Fruit fly (Drosophila melanogaster) whole organism, prepupa: ENCODE measurements around the gene CG9522.

ENCODE experiments used
- CG10631 ChIP-seq: fragments of 200-800 bp; sonication (Bioruptor generic); optimal IDR thresholded peaks from 2 replicates; lab custom pipeline; 2016; ENCODE audit warnings: missing biosample characterization, missing genetic modification characterization
- CG11294 ChIP-seq: fragments of 200-800 bp; sonication (Bioruptor generic); IDR thresholded peaks from 2 replicates; pipeline ENCODE4 v1.3.6; 2022; ENCODE audit warnings: missing biosample characterization, missing genetic modification characterization
- CG11762 ChIP-seq: fragments of 200-800 bp; sonication (Bioruptor generic); optimal IDR thresholded peaks from 3 replicates; lab custom pipeline; 2016; ENCODE audit warnings: missing biosample characterization, missing genetic modification characterization; ENCODE audit not compliant: insufficient read depth
- CG11902 ChIP-seq: fragments of 200-800 bp; sonication (Bioruptor generic); optimal IDR thresholded peaks from 3 replicates; lab custom pipeline; 2016; ENCODE audit warnings: missing biosample characterization, missing genetic modification characterization
- CG15336 ChIP-seq: fragments of 200-800 bp; sonication (Bioruptor generic); IDR thresholded peaks from 2 replicates; pipeline ENCODE4 v1.3.6; 2022; ENCODE audit warnings: missing biosample characterization, missing genetic modification characterization
- CG1621 ChIP-seq: fragments of 200-800 bp; sonication (Bioruptor generic); optimal IDR thresholded peaks from 3 replicates; lab custom pipeline; 2018; ENCODE audit warnings: missing biosample characterization, mild to moderate bottlenecking, missing genetic modification characterization
- CG16779 ChIP-seq: fragments of 200-800 bp; sonication (Bioruptor generic); optimal IDR thresholded peaks from 3 replicates; lab custom pipeline; 2017; ENCODE audit warnings: missing biosample characterization, mild to moderate bottlenecking, missing genetic modification characterization
- CG3032 ChIP-seq: fragments of 200-800 bp; optimal IDR thresholded peaks from 2 replicates; lab custom pipeline; 2019; ENCODE audit warnings: missing biosample characterization, mild to moderate bottlenecking, missing genetic modification characterization, moderate library complexity
- CG31627 ChIP-seq: fragments of 200-800 bp; sonication (Bioruptor generic); optimal IDR thresholded peaks from 3 replicates; lab custom pipeline; 2016; ENCODE audit warnings: missing biosample characterization, missing genetic modification characterization
- CG32006 ChIP-seq: fragments of 200-800 bp; sonication (Bioruptor generic); optimal IDR thresholded peaks from 3 replicates; lab custom pipeline; 2017; ENCODE audit warnings: missing biosample characterization, mild to moderate bottlenecking, missing genetic modification characterization
- CG34406 ChIP-seq: fragments of 200-800 bp; sonication (Bioruptor generic); optimal IDR thresholded peaks from 3 replicates; lab custom pipeline; 2016; ENCODE audit warnings: missing biosample characterization, missing genetic modification characterization
- CG3919 ChIP-seq: fragments of 200-800 bp; sonication (Bioruptor generic); optimal IDR thresholded peaks from 3 replicates; lab custom pipeline; 2016; ENCODE audit warnings: missing biosample characterization, missing genetic modification characterization
- CG6163 ChIP-seq: fragments of 200-800 bp; sonication (Bioruptor generic); IDR thresholded peaks from 3 replicates; pipeline ENCODE4 v1.3.6; 2022; ENCODE audit warnings: missing biosample characterization, missing genetic modification characterization
- CG6276 ChIP-seq: fragments of 200-800 bp; sonication (Bioruptor generic); optimal IDR thresholded peaks from 2 replicates; lab custom pipeline; 2017; ENCODE audit warnings: missing biosample characterization, mild to moderate bottlenecking, missing genetic modification characterization
- CG6792 ChIP-seq: fragments of 200-800 bp; sonication (Bioruptor generic); optimal IDR thresholded peaks from 3 replicates; lab custom pipeline; 2016; ENCODE audit warnings: missing biosample characterization, missing genetic modification characterization
- CG6808 ChIP-seq: fragments of 200-800 bp; sonication (Bioruptor generic); optimal IDR thresholded peaks from 3 replicates; lab custom pipeline; 2017; ENCODE audit warnings: missing biosample characterization, missing genetic modification characterization, mild to moderate bottlenecking, moderate library complexity, missing genetic modification reagents
- CG6854 ChIP-seq: fragments of 200-800 bp; sonication (Bioruptor generic); optimal IDR thresholded peaks from 2 replicates; lab custom pipeline; 2017; ENCODE audit warnings: missing biosample characterization, mild to moderate bottlenecking, missing genetic modification characterization
- CG7368 ChIP-seq: fragments of 200-800 bp; sonication (Bioruptor generic); optimal IDR thresholded peaks from 3 replicates; lab custom pipeline; 2016; ENCODE audit warnings: missing biosample characterization, missing genetic modification characterization
- CG8319 ChIP-seq: fragments of 200-800 bp; sonication (Bioruptor generic); optimal IDR thresholded peaks from 3 replicates; lab custom pipeline; 2016; ENCODE audit warnings: missing biosample characterization, missing genetic modification characterization
- CG8632 ChIP-seq: fragments of 200-800 bp; sonication (Bioruptor generic); optimal IDR thresholded peaks from 3 replicates; lab custom pipeline; 2016; ENCODE audit warnings: missing biosample characterization, missing genetic modification characterization
- CG9139 ChIP-seq: fragments of 200-800 bp; sonication (Bioruptor generic); optimal IDR thresholded peaks from 3 replicates; lab custom pipeline; 2017; ENCODE audit warnings: missing biosample characterization, mild to moderate bottlenecking, missing genetic modification characterization
- Eip75B ChIP-seq: fragments of 200-800 bp; sonication (Bioruptor generic); optimal IDR thresholded peaks from 3 replicates; lab custom pipeline; 2016; ENCODE audit warnings: missing biosample characterization, missing genetic modification characterization
- Eip78C ChIP-seq: fragments of 200-800 bp; sonication (Bioruptor generic); peaks from one replicate; lab custom pipeline; 2016; ENCODE audit warnings: missing biosample characterization, missing genetic modification characterization
- Eip93F ChIP-seq: fragments of 200-800 bp; sonication (Bioruptor generic); optimal IDR thresholded peaks from 2 replicates; lab custom pipeline; 2016; ENCODE audit warnings: missing biosample characterization, mild to moderate bottlenecking, missing genetic modification characterization
- Ets21C ChIP-seq: fragments of 200-800 bp; sonication (Bioruptor generic); optimal IDR thresholded peaks from 3 replicates; lab custom pipeline; 2016; ENCODE audit warnings: missing biosample characterization, missing genetic modification characterization
- Ets96B ChIP-seq: fragments of 200-800 bp; optimal IDR thresholded peaks from 2 replicates; lab custom pipeline; 2019; ENCODE audit warnings: missing biosample characterization, mild to moderate bottlenecking, missing genetic modification characterization, moderate library complexity
- Gug ChIP-seq: fragments of 200-800 bp; sonication (Bioruptor generic); IDR thresholded peaks from 2 replicates; pipeline ENCODE4 v1.3.6; 2022; ENCODE audit warnings: missing biosample characterization, missing genetic modification characterization
- Hr38 ChIP-seq: sonication (Bioruptor generic); optimal IDR thresholded peaks from 2 replicates; lab custom pipeline; 2016; ENCODE audit warnings: missing biosample characterization, missing genetic modification characterization
- Hr39 ChIP-seq: fragments of 200-800 bp; sonication (Bioruptor generic); optimal IDR thresholded peaks from 2 replicates; lab custom pipeline; 2016; ENCODE audit warnings: missing biosample characterization, missing genetic modification characterization
- Hr4 ChIP-seq: fragments of 200-800 bp; sonication (Bioruptor generic); optimal IDR thresholded peaks from 3 replicates; lab custom pipeline; 2016; ENCODE audit warnings: missing biosample characterization, missing genetic modification characterization
- Lpt ChIP-seq: fragments of 200-800 bp; sonication (Bioruptor generic); optimal IDR thresholded peaks from 3 replicates; lab custom pipeline; 2016; ENCODE audit warnings: missing biosample characterization, missing genetic modification characterization
- Met ChIP-seq: fragments of 200-800 bp; sonication (Bioruptor generic); optimal IDR thresholded peaks from 3 replicates; lab custom pipeline; 2016; ENCODE audit warnings: missing biosample characterization, missing genetic modification characterization
- OdsH ChIP-seq: fragments of 200-800 bp; sonication (Bioruptor generic); optimal IDR thresholded peaks from 3 replicates; lab custom pipeline; 2016; ENCODE audit warnings: missing biosample characterization, missing genetic modification characterization
- Sox102F ChIP-seq: fragments of 200-800 bp; sonication (Bioruptor generic); optimal IDR thresholded peaks from 2 replicates; lab custom pipeline; 2016; ENCODE audit warnings: missing biosample characterization, mild to moderate bottlenecking, missing genetic modification characterization
- Sox14 ChIP-seq: fragments of 200-800 bp; sonication (Bioruptor generic); optimal IDR thresholded peaks from 3 replicates; lab custom pipeline; 2016; ENCODE audit warnings: missing biosample characterization, missing genetic modification characterization
- Sox15 ChIP-seq: fragments of 200-800 bp; sonication (Bioruptor generic); optimal IDR thresholded peaks from 3 replicates; lab custom pipeline; 2016; ENCODE audit warnings: missing biosample characterization, missing genetic modification characterization
- achi ChIP-seq: fragments of 200-800 bp; sonication (Bioruptor generic); optimal IDR thresholded peaks from 3 replicates; lab custom pipeline; 2016; ENCODE audit warnings: missing biosample characterization, missing genetic modification characterization
- acj6 ChIP-seq: fragments of 200-800 bp; sonication (Bioruptor generic); optimal IDR thresholded peaks from 3 replicates; lab custom pipeline; 2016; ENCODE audit warnings: missing biosample characterization, missing genetic modification characterization
- dac ChIP-seq: fragments of 200-800 bp; sonication (Bioruptor generic); optimal IDR thresholded peaks from 2 replicates; lab custom pipeline; 2017; ENCODE audit warnings: missing biosample characterization, mild to moderate bottlenecking, missing genetic modification characterization
- eg ChIP-seq: fragments of 200-800 bp; sonication (Bioruptor generic); IDR thresholded peaks from 3 replicates; pipeline ENCODE4 v1.3.6; 2022; ENCODE audit warnings: missing biosample characterization, missing genetic modification characterization
- esn ChIP-seq: fragments of 200-800 bp; sonication (Bioruptor generic); optimal IDR thresholded peaks from 2 replicates; lab custom pipeline; 2016; ENCODE audit warnings: missing biosample characterization, mild to moderate bottlenecking, missing genetic modification characterization, moderate library complexity
- fd59A ChIP-seq: fragments of 200-800 bp; sonication (Bioruptor generic); optimal IDR thresholded peaks from 2 replicates; lab custom pipeline; 2017; ENCODE audit warnings: missing biosample characterization, mild to moderate bottlenecking, missing genetic modification characterization, missing genetic modification reagents
- fd85E ChIP-seq: fragments of 200-800 bp; sonication (Bioruptor generic); optimal IDR thresholded peaks from 3 replicates; lab custom pipeline; 2016; ENCODE audit warnings: missing biosample characterization, missing genetic modification characterization
- fkh ChIP-seq: fragments of 200-800 bp; sonication (Bioruptor generic); optimal IDR thresholded peaks from 3 replicates; lab custom pipeline; 2017; ENCODE audit warnings: missing biosample characterization, mild to moderate bottlenecking, missing genetic modification characterization, moderate library complexity
- lz ChIP-seq: fragments of 200-800 bp; sonication (Bioruptor generic); optimal IDR thresholded peaks from 3 replicates; lab custom pipeline; 2016; ENCODE audit warnings: missing biosample characterization, missing genetic modification characterization
- net ChIP-seq: fragments of 200-800 bp; sonication (Bioruptor generic); optimal IDR thresholded peaks from 3 replicates; lab custom pipeline; 2016; ENCODE audit warnings: missing biosample characterization, missing genetic modification characterization
- pdm3 ChIP-seq: fragments of 200-800 bp; sonication (Bioruptor generic); optimal IDR thresholded peaks from 3 replicates; lab custom pipeline; 2016; ENCODE audit warnings: missing biosample characterization, missing genetic modification characterization
- salr ChIP-seq, 2 experiments: fragments of 200-800 bp; sonication (Bioruptor generic); optimal IDR thresholded peaks; 3 replicates each; lab custom pipeline; 2016 to 2018; ENCODE audit warnings: missing biosample characterization in 2 of 2, missing genetic modification characterization in 2 of 2, mild to moderate bottlenecking in 1 of 2
- spab ChIP-seq: fragments of 200-800 bp; sonication (Bioruptor generic); optimal IDR thresholded peaks from 2 replicates; lab custom pipeline; 2017; ENCODE audit warnings: missing biosample characterization, mild to moderate bottlenecking, missing genetic modification characterization, missing genetic modification reagents
- ss ChIP-seq, 2 experiments: fragments of 200-800 bp; sonication (Bioruptor generic); optimal IDR thresholded peaks; 2 replicates in 1 of 2; 3 replicates in 1 of 2; lab custom pipeline; 2017 to 2018; ENCODE audit warnings: mild to moderate bottlenecking in 2 of 2, missing biosample characterization in 2 of 2, missing genetic modification characterization in 2 of 2, moderate library complexity in 1 of 2
- svp ChIP-seq: fragments of 200-800 bp; sonication (Bioruptor generic); peaks from one replicate; lab custom pipeline; 2016; ENCODE audit warnings: missing biosample characterization, missing genetic modification characterization
- topi ChIP-seq: fragments of 200-800 bp; sonication (Bioruptor generic); optimal IDR thresholded peaks from 3 replicates; lab custom pipeline; 2016; ENCODE audit warnings: missing biosample characterization, missing genetic modification characterization
- vri ChIP-seq: fragments of 200-800 bp; sonication (Bioruptor generic); optimal IDR thresholded peaks from 3 replicates; lab custom pipeline; 2016; ENCODE audit warnings: missing biosample characterization, mild to moderate bottlenecking, missing genetic modification characterization

CG9522 gene

DNA sequence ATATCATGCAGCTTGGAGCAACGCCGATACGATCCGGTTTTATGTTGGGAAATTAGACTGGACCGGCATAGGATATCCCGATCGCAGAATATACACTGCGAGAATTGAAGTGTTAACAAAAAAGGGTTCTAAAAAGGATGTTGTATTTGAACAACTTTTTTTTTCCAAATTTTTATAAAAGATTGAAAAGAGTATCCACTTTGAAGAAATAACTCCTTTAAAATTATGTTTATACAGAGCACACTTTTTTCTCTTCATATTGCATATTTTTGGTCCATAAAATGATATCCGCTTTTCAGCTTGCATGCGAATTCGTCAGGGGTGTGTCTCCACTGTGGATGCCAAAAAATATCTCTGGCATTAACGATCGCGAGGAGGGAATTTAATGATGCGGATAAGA lies 43.7 kb upstream of the CG9522 start:
- TF ChIP-seq net (GFP tag; lab: Kevin White, UChicago) (no peak), Hr4 (peak; percentile 1), Sox102F (GFP tag; lab: Kevin White, UChicago) (no peak), Eip75B (GFP tag; lab: Kevin White, UChicago) (peak; percentile 3), CG31627 (GFP tag; lab: Kevin White, UChicago) (peak; percentile 1), CG8319 (peak; percentile 21), pdm3 (GFP tag; lab: Kevin White, UChicago) (peak; percentile 56), CG9139 (GFP tag; lab: Kevin White, UChicago) (no peak), Ets96B (no peak), vri (GFP tag; lab: Kevin White, UChicago) (no peak), CG34406 (GFP tag; lab: Kevin White, UChicago) (peak; percentile 22), Ets21C (peak; percentile 18), Hr38 (GFP tag; lab: Kevin White, UChicago) (no peak), CG16779 (tag; lab: Kevin White, UChicago) (no peak), svp (GFP tag; lab: Kevin White, UChicago) (peak; percentile 83), CG1621 (tag; lab: Kevin White, UChicago) (no peak), CG6276 (GFP tag; lab: Kevin White, UChicago) (peak; percentile 30), CG3919 (GFP tag; lab: Kevin White, UChicago) (peak; percentile 30), CG8632 (GFP tag; lab: Kevin White, UChicago) (peak; percentile 12), CG6792 (peak; percentile 26), CG6808 (no peak), Sox15 (GFP tag; lab: Kevin White, UChicago) (no peak), CG3032 (tag; lab: Kevin White, UChicago) (no peak), spab (GFP tag; lab: Kevin White, UChicago) (no peak), CG11762 (no peak), esn (GFP tag; lab: Kevin White, UChicago) (peak; percentile 30), topi (peak; percentile 16), eg (peak; percentile 71), ss (GFP tag; optimal IDR thresholded peaks at IDR 0.05; lab: Kevin White, UChicago) (no peak), dac (GFP tag; lab: Kevin White, UChicago) (no peak), CG10631 (GFP tag; lab: Kevin White, UChicago) (peak; percentile 12), OdsH (GFP tag; lab: Kevin White, UChicago) (peak; percentile 32), Eip93F (GFP tag; lab: Kevin White, UChicago) (no peak), achi (GFP tag; lab: Kevin White, UChicago) (peak; percentile 15), CG11294 (GFP tag; lab: Robert Waterston, UW) (no peak), CG15336 (GFP tag; lab: Robert Waterston, UW) (peak; percentile 69), acj6 (GFP tag; lab: Kevin White, UChicago) (peak; percentile 29), Sox14 (GFP tag; lab: Kevin White, UChicago) (no peak), Lpt (GFP tag; lab: Kevin White, UChicago) (no peak), CG6854 (no peak), fd85E (GFP tag; lab: Kevin White, UChicago) (no peak), Gug (GFP tag; lab: Robert Waterston, UW) (0 out of 2 replicates have a peak, but pooled peaks have one; percentile 12), Met (GFP tag; lab: Kevin White, UChicago) (no peak), CG6163 (GFP tag; lab: Robert Waterston, UW) (peak; percentile 52; the same call in 1 of the 3 replicates), fkh (GFP tag; lab: Kevin White, UChicago) (no peak), CG7368 (no peak), salr (GFP tag; optimal IDR thresholded peaks at IDR 0.05; lab: Kevin White, UChicago) (no peak), Hr39 (GFP tag; lab: Kevin White, UChicago) (peak; percentile 42), fd59A (GFP tag; lab: Kevin White, UChicago) (no peak), CG32006 (GFP tag; lab: Kevin White, UChicago) (peak; percentile 47), CG11902 (peak; percentile 20), Eip78C (GFP tag; lab: Kevin White, UChicago) (peak; percentile 94), lz (no peak)
